Worm (Caenorhabditis elegans) whole organism, L3 larva: Measurements from ENCODE around the gene pbs-6.

Experiments
- R02D3.7 ChIP-seq: fragments of 150-350 bp; optimal IDR thresholded peaks from 2 replicates; lab custom pipeline; 2014; ENCODE audit warnings: missing biosample characterization, missing genetic modification characterization
- aly-2 ChIP-seq: fragments of 150-350 bp; optimal IDR thresholded peaks from 2 replicates; lab custom pipeline; 2014; ENCODE audit warnings: missing biosample characterization, missing genetic modification characterization
- pqm-1 ChIP-seq: fragments of 150-350 bp; optimal IDR thresholded peaks from 2 replicates; lab custom pipeline; 2017; ENCODE audit warnings: missing biosample characterization, missing genetic modification characterization, inconsistent platforms
- unc-62 ChIP-seq: fragments of 150-350 bp; sonication (generic microtip); optimal IDR thresholded peaks from 4 replicates; lab custom pipeline; 2014; ENCODE audit warnings: missing biosample characterization, missing genetic modification reagents, missing genetic modification characterization

ce11 chrIII:8286824-8287223, 42.9 kb upstream of the pbs-6 start:
- TF ChIP-seq pqm-1 (tag; lab: Kevin White, UChicago) (no peak), R02D3.7 (tag; lab: Kevin White, UChicago) (no peak), unc-62 (GFP tag; lab: Kevin White, UChicago) (no peak), aly-2 (tag; lab: Kevin White, UChicago) (no peak)
